Worm (Caenorhabditis elegans): ENCODE results near the gene R07A4.2.

DNA sequence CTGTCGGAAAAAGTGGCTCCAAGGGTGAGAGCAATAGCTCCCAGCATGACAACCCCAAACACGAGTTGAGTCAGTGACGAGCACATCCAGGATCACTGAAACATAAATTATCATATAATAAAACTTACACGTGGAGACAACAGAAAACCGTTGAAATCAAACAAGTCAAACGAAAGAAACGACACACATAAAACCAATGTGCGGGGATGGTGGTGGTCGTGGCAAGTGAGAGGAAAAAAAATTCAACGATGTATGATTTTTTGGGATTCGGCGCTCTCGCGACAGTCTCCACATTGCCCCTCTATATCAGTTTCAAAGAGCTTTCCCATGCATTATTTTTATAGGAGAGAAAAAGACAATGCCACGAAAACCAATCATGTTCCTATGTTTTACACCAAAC lies 37.5 kb upstream of the R07A4.2 start, which contains the start of gene clc-4:
- no peak for TF ChIP-seq nfya-1 (tag; optimal IDR thresholded peaks at IDR 0.05; ENCODE audit: insufficient read depth)
- no peak for TF ChIP-seq nhr-25 (tag; optimal IDR thresholded peaks at IDR 0.05)
- no peak for TF ChIP-seq mdl-1 (tag; optimal IDR thresholded peaks at IDR 0.05)
- no peak for TF ChIP-seq nhr-77 (tag; optimal IDR thresholded peaks at IDR 0.05)
- TF ChIP-seq nhr-28 (tag; optimal IDR thresholded peaks at IDR 0.05) = no peak
- TF ChIP-seq ZK546.5 (tag; optimal IDR thresholded peaks at IDR 0.05) = no peak
- TF ChIP-seq lin-39 (tag; optimal IDR thresholded peaks at IDR 0.05) = no peak
- no peak for TF ChIP-seq elt-2 (tag; optimal IDR thresholded peaks at IDR 0.05)
- no peak for TF ChIP-seq ceh-82 (tag; optimal IDR thresholded peaks at IDR 0.05)
- TF ChIP-seq R02D3.7 (tag; optimal IDR thresholded peaks at IDR 0.05) = no peak
- no peak for TF ChIP-seq unc-62 (GFP tag; optimal IDR thresholded peaks at IDR 0.05)

Measured in whole organism, L3 larva.